Fruit fly (Drosophila melanogaster): ENCODE results near the gene Cdc45.

dm6 chrX:1031196-1031595 lies 840 bp upstream of the Cdc45 start, which contains the start of gene CG14630:
- TF ChIP-seq CG8478 (optimal IDR thresholded peaks at IDR 0.05) (no peak), pan (optimal IDR thresholded peaks at IDR 0.05) (no peak), psq (optimal IDR thresholded peaks at IDR 0.05) (no peak), usp (GFP tag; optimal IDR thresholded peaks at IDR 0.05) (no peak), Dll (optimal IDR thresholded peaks at IDR 0.05) (no peak)

Measured in whole organism.